Worm (Caenorhabditis elegans): ENCODE results near the gene F59D12.5.

F59D12.5 gene

DNA sequence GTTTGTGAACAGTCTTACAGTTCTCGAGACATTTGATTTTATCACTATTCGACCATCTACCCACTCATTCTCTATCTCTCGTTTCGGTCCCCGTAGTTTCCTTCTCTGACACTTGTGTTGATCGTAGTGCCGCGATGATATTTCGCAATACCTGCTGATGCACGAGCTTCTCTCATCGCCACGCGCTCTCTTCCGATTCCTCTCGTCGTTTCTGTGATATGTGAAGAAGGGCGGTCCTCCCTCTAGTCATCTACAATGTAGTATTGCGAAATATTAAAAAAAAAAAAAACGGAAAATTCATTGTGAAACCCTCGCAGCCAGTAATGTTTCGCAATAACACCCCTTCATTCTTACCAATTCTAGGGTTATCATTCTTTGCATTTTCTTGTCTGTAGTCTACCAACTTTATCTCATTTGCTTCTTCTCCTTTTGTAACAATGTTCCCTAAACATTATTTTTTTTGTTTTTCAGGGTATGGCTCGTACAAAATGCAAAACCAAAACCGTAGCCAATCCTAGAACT is 39.6 kb downstream of the F59D12.5 start, which contains the start of gene nipi-3 (continued):
- TF ChIP-seq attf-5 (GFP tag; optimal IDR thresholded peaks at IDR 0.05) = peak; percentile 95
- TF ChIP-seq lin-54 (GFP tag; optimal IDR thresholded peaks at IDR 0.05) = peak; percentile 53
- TF ChIP-seq B0019.2 (GFP tag; conservative IDR thresholded peaks at IDR 0.05) = no peak
- TF ChIP-seq hlh-26 (GFP tag; conservative IDR thresholded peaks at IDR 0.05) = no peak
- peak; percentile 93 for TF ChIP-seq unc-62 (GFP tag; optimal IDR thresholded peaks at IDR 0.05)
- TF ChIP-seq xnd-1 (tag; optimal IDR thresholded peaks at IDR 0.05) = no peak
- no peak for TF ChIP-seq unc-130 (GFP tag; optimal IDR thresholded peaks at IDR 0.05)
- TF ChIP-seq fkh-3 (tag; optimal IDR thresholded peaks at IDR 0.05) = no peak
- TF ChIP-seq lsy-27 (tag; optimal IDR thresholded peaks at IDR 0.05; ENCODE audit: borderline replicate concordance, insufficient read depth) = no peak
- TF ChIP-seq let-607 (tag; optimal IDR thresholded peaks at IDR 0.05) = peak; percentile 73 to 91
- no peak for TF ChIP-seq bed-2 (GFP tag; IDR thresholded peaks at IDR 0.05)
- TF ChIP-seq egl-18 (GFP tag; IDR thresholded peaks at IDR 0.05) = no peak
- no peak for TF ChIP-seq ceh-40 (GFP tag; IDR thresholded peaks at IDR 0.05)
- TF ChIP-seq rcor-1 (GFP tag; IDR thresholded peaks at IDR 0.05) = peak; percentile 69
- no peak for TF ChIP-seq ccch-3 (GFP tag; optimal IDR thresholded peaks at IDR 0.05)
- peak; percentile 81 for TF ChIP-seq egl-44 (GFP tag; IDR thresholded peaks at IDR 0.05)
- peak; percentile 17; the same call in 1 of the 2 replicates for TF ChIP-seq ceh-100 (GFP tag; IDR thresholded peaks at IDR 0.05)
- no peak for TF ChIP-seq mel-28 (tag; optimal IDR thresholded peaks at IDR 0.05; ENCODE audit: borderline replicate concordance)
- TF ChIP-seq dpl-1 (GFP tag; optimal IDR thresholded peaks at IDR 0.05) = no peak
- 0 out of 2 replicates have a peak, but pooled peaks have one; percentile 27 for TF ChIP-seq C17E4.6 (GFP tag; IDR thresholded peaks at IDR 0.05)
- TF ChIP-seq F37B4.10 (GFP tag; IDR thresholded peaks at IDR 0.05) = no peak
- TF ChIP-seq madf-10 (tag; optimal IDR thresholded peaks at IDR 0.05) = peak; percentile 90
- TF ChIP-seq him-1 (tag; optimal IDR thresholded peaks at IDR 0.05) = no peak
- peak; percentile 61 for TF ChIP-seq F22D6.2 (tag; optimal IDR thresholded peaks at IDR 0.05)
- TF ChIP-seq somi-1 (GFP tag; optimal IDR thresholded peaks at IDR 0.05) = peak; percentile 86
- no peak for TF ChIP-seq aptf-3 (GFP tag; IDR thresholded peaks at IDR 0.05)
- peak; percentile 83 for TF ChIP-seq lin-26 (GFP tag; IDR thresholded peaks at IDR 0.05)
- no peak for TF ChIP-seq F57C9.4 (tag; optimal IDR thresholded peaks at IDR 0.05)
- TF ChIP-seq ztf-25 (GFP tag; IDR thresholded peaks at IDR 0.05) = no peak
- peak; percentile 92 for TF ChIP-seq nfyb-1 (GFP tag; IDR thresholded peaks at IDR 0.05)
- TF ChIP-seq bed-1 (GFP tag; IDR thresholded peaks at IDR 0.05) = no peak
- peak; percentile 21 for TF ChIP-seq B0035.1 (tag; optimal IDR thresholded peaks at IDR 0.05)
- peak; percentile 95 for TF ChIP-seq K11D2.4 (GFP tag; IDR thresholded peaks at IDR 0.05)
- TF ChIP-seq ztf-6 (GFP tag; IDR thresholded peaks at IDR 0.05) = no peak
- TF ChIP-seq ZK185.1 (tag; optimal IDR thresholded peaks at IDR 0.05; ENCODE audit: poor library complexity, severe bottlenecking) = peak; percentile 84
- peak; percentile 71 for TF ChIP-seq ztf-18 (tag; optimal IDR thresholded peaks at IDR 0.05)
- TF ChIP-seq ama-1 (optimal IDR thresholded peaks at IDR 0.05) = no peak
- TF ChIP-seq ama-1 (GFP tag; optimal IDR thresholded peaks at IDR 0.05) = no peak
- TF ChIP-seq ztf-3 (GFP tag; optimal IDR thresholded peaks at IDR 0.05) = peak; percentile 58
- no peak for TF ChIP-seq ceh-91 (GFP tag; IDR thresholded peaks at IDR 0.05)
- TF ChIP-seq sea-2 (GFP tag; IDR thresholded peaks at IDR 0.05) = no peak
- no peak for TF ChIP-seq snpc-1.1 (tag; optimal IDR thresholded peaks at IDR 0.05; ENCODE audit: insufficient read depth)
- TF ChIP-seq lin-40 (tag; optimal IDR thresholded peaks at IDR 0.05) = peak; percentile 94
- no peak for TF ChIP-seq nfya-2 (GFP tag; IDR thresholded peaks at IDR 0.05)
- TF ChIP-seq ceh-79 (tag; optimal IDR thresholded peaks at IDR 0.05) = no peak
- peak; percentile 86 for TF ChIP-seq ceh-27 (GFP tag; optimal IDR thresholded peaks at IDR 0.05)
- peak; percentile 78 for TF ChIP-seq ekl-4 (GFP tag; IDR thresholded peaks at IDR 0.05)
- TF ChIP-seq efl-1 (GFP tag; optimal IDR thresholded peaks at IDR 0.05) = no peak
- peak; percentile 78 for TF ChIP-seq F23B12.7 (tag; optimal IDR thresholded peaks at IDR 0.05; ENCODE audit: insufficient read depth)
